Worm (Caenorhabditis elegans) whole organism, L4 larva: ENCODE results near the gene hsp-43.

ENCODE experiments used
- F10B5.3 ChIP-seq: sonication (generic microtip); optimal IDR thresholded peaks from 2 replicates; lab custom pipeline; 2016; ENCODE audit warnings: mild to moderate bottlenecking, missing genetic modification characterization, missing compliant biosample characterization
- F26F4.8 ChIP-seq: fragments of 200-800 bp; sonication (Bioruptor generic); conservative IDR thresholded peaks from 2 replicates; pipeline ENCODE4 v1.3.6; 2022; ENCODE audit warnings: missing genetic modification characterization, missing compliant biosample characterization
- F44E2.7 ChIP-seq: fragments of 200-800 bp; sonication (Bioruptor generic); IDR thresholded peaks from 2 replicates; pipeline ENCODE4 v2.1.2; 2022; ENCODE audit warnings: missing genetic modification characterization, missing compliant biosample characterization
- F49E8.2 ChIP-seq: sonication (generic microtip); optimal IDR thresholded peaks from 2 replicates; lab custom pipeline; 2016; ENCODE audit warnings: missing compliant biosample characterization, mild to moderate bottlenecking, missing genetic modification characterization, borderline replicate concordance
- R02D3.7 ChIP-seq: fragments of 150-350 bp; sonication (generic microtip); optimal IDR thresholded peaks from 3 replicates; lab custom pipeline; 2014; ENCODE audit warnings: missing biosample characterization, missing genetic modification characterization
- Y75B8A.6 ChIP-seq: fragments of 200-800 bp; sonication (Bioruptor generic); IDR thresholded peaks from 2 replicates; pipeline ENCODE4 v1.3.6; 2022; ENCODE audit warnings: missing genetic modification reagents, missing genetic modification characterization, missing compliant biosample characterization
- ZK546.5 ChIP-seq, 2 experiments: sonication (generic microtip); optimal IDR thresholded peaks; 2 replicates each; lab custom pipeline; 2017; ENCODE audit warnings: missing biosample characterization in 2 of 2, missing genetic modification characterization in 2 of 2
- aha-1 ChIP-seq: fragments of 150-350 bp; peaks from one replicate; lab custom pipeline; 2014; ENCODE audit warnings: missing biosample characterization, missing genetic modification characterization
- aly-2 ChIP-seq: sonication (generic microtip); optimal IDR thresholded peaks from 2 replicates; lab custom pipeline; 2018; ENCODE audit warnings: missing biosample characterization, missing genetic modification characterization
- arid-1 ChIP-seq: fragments of 200-800 bp; sonication (Bioruptor generic); conservative IDR thresholded peaks from 2 replicates; pipeline ENCODE4 v1.3.6; 2022; ENCODE audit warnings: missing genetic modification reagents, missing genetic modification characterization, missing compliant biosample characterization
- ceh-28 ChIP-seq: fragments of 150-350 bp; optimal IDR thresholded peaks from 2 replicates; lab custom pipeline; 2014; ENCODE audit warnings: missing biosample characterization, missing genetic modification reagents, missing genetic modification characterization
- ceh-44 ChIP-seq: fragments of 200-800 bp; sonication (Bioruptor generic); IDR thresholded peaks from 2 replicates; pipeline ENCODE4 v1.3.6; 2022; ENCODE audit warnings: missing genetic modification reagents, missing genetic modification characterization, missing compliant biosample characterization
- ceh-82 ChIP-seq: sonication (generic microtip); optimal IDR thresholded peaks from 2 replicates; lab custom pipeline; 2017; ENCODE audit warnings: missing biosample characterization, missing genetic modification characterization
- ctbp-1 ChIP-seq: fragments of 200-800 bp; sonication (Bioruptor generic); IDR thresholded peaks from 2 replicates; pipeline ENCODE4 v1.3.6; 2022; ENCODE audit warnings: missing genetic modification reagents, missing genetic modification characterization, missing compliant biosample characterization
- daf-12 ChIP-seq: fragments of 150-350 bp; optimal IDR thresholded peaks from 2 replicates; lab custom pipeline; 2014; ENCODE audit warnings: missing biosample characterization, missing genetic modification reagents, missing genetic modification characterization
- daf-8 ChIP-seq: fragments of 200-800 bp; sonication (Bioruptor generic); IDR thresholded peaks from 2 replicates; pipeline ENCODE4 v1.3.6; 2022; ENCODE audit warnings: missing genetic modification characterization, missing compliant biosample characterization
- dmd-9 ChIP-seq: fragments of 200-800 bp; sonication (Bioruptor generic); IDR thresholded peaks from 2 replicates; pipeline ENCODE4 v1.3.6; 2022; ENCODE audit warnings: missing genetic modification reagents, missing genetic modification characterization, missing compliant biosample characterization
- fkh-10 ChIP-seq: fragments of 150-350 bp; optimal IDR thresholded peaks from 2 replicates; lab custom pipeline; 2014; ENCODE audit warnings: missing biosample characterization, missing genetic modification reagents, missing genetic modification characterization
- fos-1 ChIP-seq: fragments of 150-350 bp; optimal IDR thresholded peaks from 2 replicates; lab custom pipeline; 2014; ENCODE audit warnings: missing biosample characterization, missing genetic modification characterization
- gei-8 ChIP-seq: fragments of 200-800 bp; sonication (Bioruptor generic); optimal IDR thresholded peaks from 2 replicates; lab custom pipeline; 2018; ENCODE audit warnings: mild to moderate bottlenecking, missing genetic modification characterization, missing compliant biosample characterization
- lin-13 ChIP-seq: fragments of 150-350 bp; optimal IDR thresholded peaks from 2 replicates; lab custom pipeline; 2014; ENCODE audit warnings: missing biosample characterization, missing genetic modification reagents, missing genetic modification characterization
- lin-29 ChIP-seq: fragments of 200-800 bp; sonication (Bioruptor generic); IDR thresholded peaks from 2 replicates; pipeline ENCODE4 v1.3.6; 2022; ENCODE audit warnings: missing genetic modification reagents, missing genetic modification characterization, missing compliant biosample characterization
- lin-38 ChIP-seq: fragments of 200-800 bp; sonication (Bioruptor generic); IDR thresholded peaks from 2 replicates; pipeline ENCODE4 v1.3.6; 2022; ENCODE audit warnings: missing genetic modification reagents, missing genetic modification characterization, missing compliant biosample characterization
- lin-39 ChIP-seq: fragments of 150-350 bp; optimal IDR thresholded peaks from 2 replicates; lab custom pipeline; 2014; ENCODE audit warnings: missing biosample characterization, missing genetic modification reagents, missing genetic modification characterization
- lir-3 ChIP-seq: sonication (generic microtip); optimal IDR thresholded peaks from 2 replicates; lab custom pipeline; 2016; ENCODE audit warnings: mild to moderate bottlenecking, missing genetic modification characterization, missing compliant biosample characterization
- madf-5 ChIP-seq, 2 experiments: fragments of 200-800 bp; sonication (Bioruptor generic); IDR thresholded peaks; 2 replicates each; pipeline ENCODE4 v1.3.6; 2022; ENCODE audit warnings: missing compliant biosample characterization in 2 of 2, missing genetic modification characterization in 2 of 2
- mes-2 ChIP-seq: sonication (generic microtip); optimal IDR thresholded peaks from 2 replicates; lab custom pipeline; 2016; ENCODE audit warnings: missing genotype, mild to moderate bottlenecking, missing genetic modification characterization, missing compliant biosample characterization; ENCODE audit not compliant: poor library complexity, severe bottlenecking
- mxl-3 ChIP-seq: fragments of 200-800 bp; sonication (Bioruptor generic); optimal IDR thresholded peaks from 2 replicates; lab custom pipeline; 2018; ENCODE audit warnings: mild to moderate bottlenecking, missing genetic modification characterization, missing compliant biosample characterization
- nhr-10 ChIP-seq: fragments of 150-350 bp; optimal IDR thresholded peaks from 2 replicates; lab custom pipeline; 2014; ENCODE audit warnings: missing biosample characterization, missing genetic modification characterization
- nhr-102 ChIP-seq: sonication (generic microtip); optimal IDR thresholded peaks from 2 replicates; lab custom pipeline; 2016; ENCODE audit warnings: mild to moderate bottlenecking, missing genetic modification characterization, moderate library complexity, missing compliant biosample characterization
- nhr-237 ChIP-seq: sonication (generic microtip); optimal IDR thresholded peaks from 2 replicates; lab custom pipeline; 2017; ENCODE audit warnings: missing biosample characterization, missing genetic modification characterization
- nhr-28 ChIP-seq: fragments of 150-350 bp; optimal IDR thresholded peaks from 2 replicates; lab custom pipeline; 2014; ENCODE audit warnings: missing biosample characterization, missing genetic modification characterization
- nhr-41 ChIP-seq: fragments of 200-800 bp; sonication (Bioruptor generic); IDR thresholded peaks from 2 replicates; pipeline ENCODE4 v1.3.6; 2022; ENCODE audit warnings: missing genetic modification reagents, missing genetic modification characterization, missing compliant biosample characterization
- nhr-48 ChIP-seq: sonication (generic microtip); optimal IDR thresholded peaks from 2 replicates; lab custom pipeline; 2016; ENCODE audit warnings: mild to moderate bottlenecking, missing genetic modification characterization, missing compliant biosample characterization
- nhr-6 ChIP-seq: fragments of 150-350 bp; optimal IDR thresholded peaks from 2 replicates; lab custom pipeline; 2014; ENCODE audit warnings: missing biosample characterization, missing genetic modification characterization
- nhr-76 ChIP-seq: fragments of 150-350 bp; optimal IDR thresholded peaks from 2 replicates; lab custom pipeline; 2014; ENCODE audit warnings: missing biosample characterization, missing genetic modification characterization
- php-3 ChIP-seq: fragments of 200-800 bp; sonication (Bioruptor generic); IDR thresholded peaks from 2 replicates; pipeline ENCODE4 v1.3.6; 2022; ENCODE audit warnings: missing genetic modification reagents, missing genetic modification characterization, missing compliant biosample characterization
- pqm-1 ChIP-seq: sonication (generic microtip); optimal IDR thresholded peaks from 2 replicates; lab custom pipeline; 2017; ENCODE audit warnings: missing biosample characterization, missing genetic modification characterization
- rbr-2 ChIP-seq: sonication (generic microtip); optimal IDR thresholded peaks from 2 replicates; lab custom pipeline; 2016; ENCODE audit warnings: missing genotype, missing genetic modification characterization, missing compliant biosample characterization
- sdz-12 ChIP-seq: fragments of 200-800 bp; sonication (Bioruptor generic); optimal IDR thresholded peaks from 2 replicates; lab custom pipeline; 2018; ENCODE audit warnings: mild to moderate bottlenecking, missing genetic modification characterization, missing compliant biosample characterization
- set-16 ChIP-seq: fragments of 200-800 bp; sonication (Bioruptor generic); IDR thresholded peaks from 2 replicates; pipeline ENCODE4 v1.3.6; 2022; ENCODE audit warnings: missing genetic modification reagents, missing genetic modification characterization, missing compliant biosample characterization
- skn-1 ChIP-seq: fragments of 150-350 bp; optimal IDR thresholded peaks from 2 replicates; lab custom pipeline; 2014; ENCODE audit warnings: missing biosample characterization, missing genetic modification characterization
- snpc-1.2 ChIP-seq: fragments of 200-800 bp; sonication (Bioruptor generic); IDR thresholded peaks from 2 replicates; pipeline ENCODE4 v1.3.6; 2022; ENCODE audit warnings: missing genetic modification reagents, missing genetic modification characterization, missing compliant biosample characterization
- snpc-4 ChIP-seq: fragments of 150-350 bp; optimal IDR thresholded peaks from 2 replicates; lab custom pipeline; 2014; ENCODE audit warnings: missing biosample characterization, missing genetic modification characterization
- spr-3 ChIP-seq: fragments of 200-800 bp; sonication (Bioruptor generic); optimal IDR thresholded peaks from 2 replicates; lab custom pipeline; 2018; ENCODE audit warnings: mild to moderate bottlenecking, missing genetic modification characterization, missing compliant biosample characterization
- tag-97 ChIP-seq: fragments of 200-800 bp; sonication (Bioruptor generic); IDR thresholded peaks from 2 replicates; pipeline ENCODE4 v1.3.6; 2022; ENCODE audit warnings: missing genetic modification characterization, missing compliant biosample characterization
- unc-130 ChIP-seq: sonication (generic microtip); optimal IDR thresholded peaks from 2 replicates; lab custom pipeline; 2016; ENCODE audit warnings: missing genetic modification reagents, missing genetic modification characterization, missing compliant biosample characterization
- unc-39 ChIP-seq: sonication (generic microtip); optimal IDR thresholded peaks from 2 replicates; lab custom pipeline; 2017; ENCODE audit warnings: missing biosample characterization, missing genetic modification characterization
- unc-62 ChIP-seq, 3 experiments: fragments of 150-350 bp in 1 of 3; sonication (generic microtip); optimal IDR thresholded peaks in 2 of 3; peaks in 1 of 3; 1 replicate in 1 of 3; 2 replicates in 2 of 3; lab custom pipeline; 2014 to 2017; ENCODE audit warnings: missing biosample characterization in 3 of 3, missing genetic modification characterization in 3 of 3, missing genetic modification reagents in 3 of 3, missing genotype in 1 of 3
- zag-1 ChIP-seq: fragments of 150-350 bp; optimal IDR thresholded peaks from 2 replicates; lab custom pipeline; 2014; ENCODE audit warnings: missing biosample characterization, missing genetic modification characterization
- zip-11 ChIP-seq: fragments of 200-800 bp; sonication (Bioruptor generic); IDR thresholded peaks from 2 replicates; pipeline ENCODE4 v1.3.6; 2022; ENCODE audit warnings: missing genetic modification characterization, missing compliant biosample characterization
- ztf-11 ChIP-seq: fragments of 150-350 bp; optimal IDR thresholded peaks from 2 replicates; lab custom pipeline; 2014; ENCODE audit warnings: missing biosample characterization, missing genetic modification characterization
- ztf-7 ChIP-seq: fragments of 150-350 bp; optimal IDR thresholded peaks from 2 replicates; lab custom pipeline; 2014; ENCODE audit warnings: missing biosample characterization, missing genetic modification characterization

Gene hsp-43

ce11 chrX:6251947-6252617 is 16.7 kb upstream of the hsp-43 start (continued):
- TF ChIP-seq mes-2 (tag; lab: Kevin White, UChicago) (no peak), daf-8 (GFP tag; lab: Robert Waterston, UW) (no peak), F44E2.7 (GFP tag; lab: Robert Waterston, UW) (no peak), skn-1 (tag; lab: Kevin White, UChicago) (no peak), ctbp-1 (GFP tag; lab: Robert Waterston, UW) (no peak), F26F4.8 (GFP tag; lab: Robert Waterston, UW) (no peak), nhr-237 (no peak), zag-1 (no peak), arid-1 (GFP tag; lab: Robert Waterston, UW) (no peak), tag-97 (GFP tag; lab: Robert Waterston, UW) (no peak), snpc-4 (tag; lab: Kevin White, UChicago) (no peak), unc-62 (GFP tag; optimal IDR thresholded peaks at IDR 0.05 in 1 of 2; lab: Kevin White, UChicago) (no peak), unc-62 (tag; optimal IDR thresholded peaks at IDR 0.05; lab: Kevin White, UChicago) (no peak), gei-8 (GFP tag; lab: Kevin White, UChicago) (no peak), php-3 (GFP tag; lab: Robert Waterston, UW) (no peak), F10B5.3 (tag; lab: Kevin White, UChicago) (no peak), mxl-3 (GFP tag; lab: Kevin White, UChicago) (no peak), nhr-76 (no peak), fos-1 (tag; lab: Kevin White, UChicago) (no peak), nhr-6 (tag; lab: Kevin White, UChicago) (no peak), ztf-11 (tag; lab: Kevin White, UChicago) (no peak), daf-12 (tag; lab: Kevin White, UChicago) (no peak), Y75B8A.6 (no peak), spr-3 (GFP tag; lab: Kevin White, UChicago) (no peak), R02D3.7 (tag; lab: Kevin White, UChicago) (no peak), ZK546.5 (tag; optimal IDR thresholded peaks at IDR 0.05; lab: Kevin White, UChicago) (no peak), F49E8.2 (no peak), nhr-10 (tag; lab: Kevin White, UChicago) (peak; percentile 55), rbr-2 (peak; percentile 37), lin-13 (GFP tag; lab: Kevin White, UChicago) (no peak), dmd-9 (GFP tag; lab: Robert Waterston, UW) (no peak), unc-130 (GFP tag; lab: Kevin White, UChicago) (no peak), sdz-12 (GFP tag; lab: Kevin White, UChicago) (peak; percentile 31), ceh-82 (tag; lab: Kevin White, UChicago) (no peak), unc-39 (tag; lab: Kevin White, UChicago) (no peak), lin-29 (GFP tag; lab: Robert Waterston, UW) (no peak), aha-1 (tag; lab: Kevin White, UChicago) (peak; percentile 98), set-16 (GFP tag; lab: Robert Waterston, UW) (peak; percentile 85), nhr-41 (GFP tag; lab: Robert Waterston, UW) (no peak; the same call in 1 of the 2 replicates), ceh-28 (tag; lab: Kevin White, UChicago) (no peak), nhr-48 (tag; lab: Kevin White, UChicago) (peak; percentile 15), lin-39 (tag; lab: Kevin White, UChicago) (no peak), aly-2 (tag; lab: Kevin White, UChicago) (no peak), lin-38 (GFP tag; lab: Robert Waterston, UW) (no peak), pqm-1 (tag; lab: Kevin White, UChicago) (no peak), nhr-28 (tag; lab: Kevin White, UChicago) (peak; percentile 46), ztf-7 (tag; lab: Kevin White, UChicago) (no peak), madf-5 (GFP tag; IDR thresholded peaks at IDR 0.05; lab: Robert Waterston, UW) (no peak), ceh-44 (GFP tag; lab: Robert Waterston, UW) (no peak), zip-11 (GFP tag; lab: Robert Waterston, UW) (no peak), snpc-1.2 (GFP tag; lab: Robert Waterston, UW) (no peak), nhr-102 (no peak), fkh-10 (GFP tag; lab: Kevin White, UChicago) (no peak), lir-3 (no peak)
